Fruit fly (Drosophila melanogaster) Kc167 (cell line): ENCODE measurements around the gene CG15482.

ENCODE experiments used
- Sin3A ChIP-seq: fragments of >200 bp; optimal IDR thresholded peaks from 2 replicates; lab custom pipeline; 2018; ENCODE audit warnings: missing external identifiers
- insv ChIP-seq: fragments of >200 bp; optimal IDR thresholded peaks from 3 replicates; lab custom pipeline; 2018; ENCODE audit warnings: missing external identifiers
- psq ChIP-seq: fragments of >200 bp; optimal IDR thresholded peaks from 2 replicates; lab custom pipeline; 2017; ENCODE audit warnings: missing external identifiers
- ttk ChIP-seq: sonication (Bioruptor generic); optimal IDR thresholded peaks from 2 replicates; lab custom pipeline; 2017; ENCODE audit warnings: missing external identifiers

DNA sequence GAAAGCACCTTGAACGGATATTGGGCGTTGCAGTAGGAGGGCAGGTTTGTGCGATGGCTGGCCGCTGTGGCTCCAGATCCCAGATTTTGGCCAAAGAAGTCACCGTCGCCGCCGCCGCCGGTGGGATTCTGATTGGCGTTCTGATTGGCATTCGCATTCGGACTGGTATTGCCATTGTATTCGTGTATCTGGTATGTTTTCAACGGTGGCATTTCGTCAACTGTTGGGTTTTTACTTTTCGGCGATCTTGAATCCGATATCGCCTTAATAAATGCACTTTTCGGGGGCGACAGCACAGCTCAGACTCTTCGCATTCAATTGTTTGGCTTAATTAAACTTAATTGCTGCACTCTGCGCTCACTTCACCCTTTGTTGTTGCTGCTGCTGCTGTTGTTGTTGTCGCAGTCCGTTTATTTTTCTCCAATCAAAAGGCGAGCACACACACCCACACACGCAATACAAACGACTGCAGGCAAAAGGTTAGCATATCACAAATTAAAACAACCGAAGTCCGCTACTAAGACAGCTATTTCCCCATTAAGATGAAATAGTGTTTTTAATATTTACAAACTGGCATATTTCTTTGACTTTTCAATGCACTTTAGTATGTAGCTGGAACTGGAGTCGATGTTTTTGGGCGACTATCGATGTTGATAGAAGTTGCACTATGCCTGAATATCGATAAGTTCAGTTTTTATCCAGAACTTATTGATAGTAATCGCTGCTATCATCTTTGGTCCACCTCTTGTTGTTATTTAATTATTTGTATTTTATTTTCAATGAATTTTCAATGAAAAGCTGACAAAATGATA, 7.9 kb upstream of the CG15482 start, which contains the start of the genes CG9426 and mRF1:
- TF ChIP-seq insv (lab: Kevin White, UChicago) (no peak), ttk (lab: Kevin White, UChicago) (no peak), psq (lab: Kevin White, UChicago) (no peak), Sin3A (no peak)
